Fruit fly (Drosophila melanogaster) whole organism, embryonic: ENCODE results near the gene Cyp310a1.

Experiments
- Aef1 ChIP-seq: fragments of 200-800 bp; sonication (Bioruptor generic); IDR thresholded peaks from 3 replicates; pipeline ENCODE4 v1.3.6; 2022; ENCODE audit warnings: missing biosample characterization, missing genetic modification characterization
- B-H2 ChIP-seq: fragments of 200-800 bp; sonication (Bioruptor generic); optimal IDR thresholded peaks from 2 replicates; lab custom pipeline; 2018; ENCODE audit warnings: missing biosample characterization, mild to moderate bottlenecking, missing genetic modification characterization
- CG10565 ChIP-seq: fragments of 200-800 bp; sonication (Bioruptor generic); optimal IDR thresholded peaks from 3 replicates; lab custom pipeline; 2016; ENCODE audit warnings: missing biosample characterization, mild to moderate bottlenecking, missing genetic modification characterization
- CG11696 ChIP-seq: fragments of 200-800 bp; sonication (Bioruptor generic); IDR thresholded peaks from 2 replicates; pipeline ENCODE4 v1.3.6; 2022; ENCODE audit warnings: missing biosample characterization, missing genetic modification characterization
- CG12071 ChIP-seq: fragments of 200-800 bp; sonication (Bioruptor generic); optimal IDR thresholded peaks from 3 replicates; lab custom pipeline; 2018; ENCODE audit warnings: missing biosample characterization, mild to moderate bottlenecking, missing genetic modification characterization
- CG12744 ChIP-seq: fragments of 200-800 bp; sonication (Bioruptor generic); optimal IDR thresholded peaks from 2 replicates; lab custom pipeline; 2016; ENCODE audit warnings: missing biosample characterization, missing genetic modification characterization
- CG15479 ChIP-seq: fragments of 200-800 bp; sonication (Bioruptor generic); optimal IDR thresholded peaks from 3 replicates; lab custom pipeline; 2019; ENCODE audit warnings: missing biosample characterization, mild to moderate bottlenecking, missing genetic modification characterization, moderate library complexity
- CG18476 ChIP-seq: fragments of 200-800 bp; sonication (Bioruptor generic); optimal IDR thresholded peaks from 2 replicates; lab custom pipeline; 2016; ENCODE audit warnings: missing biosample characterization, mild to moderate bottlenecking, missing genetic modification characterization
- CG2678 ChIP-seq: fragments of 200-800 bp; sonication (Bioruptor generic); optimal IDR thresholded peaks from 3 replicates; lab custom pipeline; 2019; ENCODE audit warnings: missing biosample characterization, mild to moderate bottlenecking, missing genetic modification characterization, moderate library complexity
- CG2875 ChIP-seq: fragments of 200-800 bp; sonication (Bioruptor generic); optimal IDR thresholded peaks from 2 replicates; lab custom pipeline; 2017; ENCODE audit warnings: missing biosample characterization, mild to moderate bottlenecking, missing genetic modification characterization, missing genetic modification reagents
- CG31388 ChIP-seq: fragments of 200-800 bp; sonication (Bioruptor generic); optimal IDR thresholded peaks from 2 replicates; lab custom pipeline; 2016; ENCODE audit warnings: missing biosample characterization, missing genetic modification characterization
- CG3163 ChIP-seq: fragments of 200-800 bp; sonication (Bioruptor generic); optimal IDR thresholded peaks from 3 replicates; lab custom pipeline; 2016; ENCODE audit warnings: missing biosample characterization, missing genetic modification characterization
- CG4360 ChIP-seq: fragments of 200-800 bp; sonication (Bioruptor generic); IDR thresholded peaks from 2 replicates; pipeline ENCODE4 v1.3.6; 2022; ENCODE audit warnings: missing biosample characterization, missing genetic modification characterization
- CG4854 ChIP-seq: fragments of 200-800 bp; sonication (Bioruptor generic); optimal IDR thresholded peaks from 2 replicates; lab custom pipeline; 2016; ENCODE audit warnings: missing biosample characterization, missing genetic modification characterization, inconsistent platforms
- CG6854 ChIP-seq: fragments of 200-800 bp; sonication (Bioruptor generic); optimal IDR thresholded peaks from 3 replicates; lab custom pipeline; 2017; ENCODE audit warnings: missing biosample characterization, mild to moderate bottlenecking, missing genetic modification characterization
- CG7928 ChIP-seq: fragments of 200-800 bp; sonication (Bioruptor generic); optimal IDR thresholded peaks from 2 replicates; lab custom pipeline; 2017; ENCODE audit warnings: missing biosample characterization, mild to moderate bottlenecking, missing genetic modification characterization
- CG7987 ChIP-seq: fragments of 200-800 bp; sonication (Bioruptor generic); optimal IDR thresholded peaks from 2 replicates; lab custom pipeline; 2018; ENCODE audit warnings: missing biosample characterization, mild to moderate bottlenecking, missing genetic modification characterization, moderate library complexity
- CG8388 ChIP-seq: fragments of 200-800 bp; sonication (Bioruptor generic); optimal IDR thresholded peaks from 2 replicates; lab custom pipeline; 2019; ENCODE audit warnings: missing biosample characterization, mild to moderate bottlenecking, missing genetic modification characterization, moderate library complexity
- CkIIα-i1 ChIP-seq: fragments of 200-800 bp; sonication (Bioruptor generic); IDR thresholded peaks from 2 replicates; pipeline ENCODE4 v1.3.6; 2022; ENCODE audit warnings: missing biosample characterization, missing genetic modification characterization
- Doc2 ChIP-seq: fragments of 200-800 bp; sonication (Bioruptor generic); IDR thresholded peaks from 2 replicates; pipeline ENCODE4 v1.3.6; 2022; ENCODE audit warnings: missing biosample characterization, missing genetic modification characterization
- Fer2 ChIP-seq: fragments of 200-800 bp; sonication (Bioruptor generic); optimal IDR thresholded peaks from 2 replicates; lab custom pipeline; 2018; ENCODE audit warnings: missing biosample characterization, mild to moderate bottlenecking, missing genetic modification characterization, moderate library complexity
- HmgD ChIP-seq: fragments of 200-800 bp; sonication (Bioruptor generic); optimal IDR thresholded peaks from 3 replicates; lab custom pipeline; 2016; ENCODE audit warnings: missing biosample characterization, missing genetic modification characterization
- Hr39 ChIP-seq: fragments of >200 bp; optimal IDR thresholded peaks from 2 replicates; lab custom pipeline; 2017
- Med ChIP-seq: fragments of 200-800 bp; sonication (Bioruptor generic); peaks from one replicate; lab custom pipeline; 2016; ENCODE audit warnings: missing biosample characterization, missing genetic modification characterization, mild to moderate bottlenecking, inconsistent platforms, moderate library complexity
- Meics ChIP-seq: fragments of 200-800 bp; sonication (Bioruptor generic); optimal IDR thresholded peaks from 2 replicates; lab custom pipeline; 2017; ENCODE audit warnings: missing biosample characterization, mild to moderate bottlenecking, missing genetic modification characterization
- Scr ChIP-seq: fragments of 200-800 bp; sonication (Bioruptor generic); IDR thresholded peaks from 2 replicates; pipeline ENCODE4 v1.3.6; 2022; ENCODE audit warnings: missing biosample characterization, missing genetic modification characterization; ENCODE audit not compliant: partially characterized antibody
- Sry-β ChIP-seq: fragments of 200-800 bp; sonication (Bioruptor generic); optimal IDR thresholded peaks from 2 replicates; lab custom pipeline; 2018; ENCODE audit warnings: missing biosample characterization, mild to moderate bottlenecking, missing genetic modification characterization, moderate library complexity
- Ssrp ChIP-seq: fragments of 200-800 bp; sonication (Bioruptor generic); optimal IDR thresholded peaks from 2 replicates; lab custom pipeline; 2018; ENCODE audit warnings: missing biosample characterization, mild to moderate bottlenecking, missing genetic modification characterization, moderate library complexity
- Stat92E ChIP-seq, 3 experiments: fragments of >200 bp in 2 of 3; fragments of 200-800 bp in 1 of 3; sonication (Bioruptor generic) in 1 of 3; optimal IDR thresholded peaks; 2 replicates each; lab custom pipeline; 2017 to 2019; ENCODE audit warnings: missing biosample characterization in 3 of 3, missing genetic modification characterization in 3 of 3, mild to moderate bottlenecking in 1 of 3, moderate library complexity in 1 of 3
- bbx ChIP-seq: fragments of 200-800 bp; sonication (Bioruptor generic); IDR thresholded peaks from 2 replicates; pipeline ENCODE4 v1.3.6; 2022; ENCODE audit warnings: missing biosample characterization, missing genetic modification characterization; ENCODE audit not compliant: partially characterized antibody
- br ChIP-seq: fragments of >200 bp; optimal IDR thresholded peaks from 2 replicates; lab custom pipeline; 2017
- caup ChIP-seq: fragments of 200-800 bp; sonication (Bioruptor generic); optimal IDR thresholded peaks from 3 replicates; lab custom pipeline; 2017; ENCODE audit warnings: missing biosample characterization, mild to moderate bottlenecking, missing genetic modification characterization, moderate library complexity; ENCODE audit not compliant: severe bottlenecking
- chm ChIP-seq: fragments of 200-800 bp; sonication (Bioruptor generic); IDR thresholded peaks from 2 replicates; pipeline ENCODE4 v1.3.6; 2022; ENCODE audit warnings: missing biosample characterization, missing genetic modification characterization
- dpn ChIP-seq, 2 experiments: fragments of 200-800 bp; sonication (Bioruptor generic); optimal IDR thresholded peaks; 3 replicates each; lab custom pipeline; 2016; ENCODE audit warnings: missing biosample characterization in 2 of 2, missing genetic modification characterization in 2 of 2
- fd102C ChIP-seq: fragments of 200-800 bp; sonication (Bioruptor generic); optimal IDR thresholded peaks from 2 replicates; lab custom pipeline; 2018; ENCODE audit warnings: missing biosample characterization, mild to moderate bottlenecking, missing genetic modification characterization, moderate library complexity
- gcm2 ChIP-seq: fragments of 200-800 bp; sonication (Bioruptor generic); optimal IDR thresholded peaks from 2 replicates; lab custom pipeline; 2016; ENCODE audit warnings: missing biosample characterization, missing genetic modification characterization
- gfzf ChIP-seq: fragments of 200-800 bp; sonication (Bioruptor generic); optimal IDR thresholded peaks from 2 replicates; lab custom pipeline; 2016; ENCODE audit warnings: missing biosample characterization, mild to moderate bottlenecking, missing genetic modification characterization, moderate library complexity
- gt ChIP-seq: fragments of 200-800 bp; sonication (Bioruptor generic); IDR thresholded peaks from 2 replicates; pipeline ENCODE4 v1.3.6; 2022; ENCODE audit warnings: missing biosample characterization, missing genetic modification characterization
- kay ChIP-seq: fragments of 200-800 bp; sonication (Bioruptor generic); optimal IDR thresholded peaks from 2 replicates; lab custom pipeline; 2016; ENCODE audit warnings: missing biosample characterization, missing genetic modification characterization
- lola ChIP-seq, 3 experiments: fragments of >200 bp in 2 of 3; fragments of 200-800 bp in 1 of 3; sonication (Bioruptor generic) in 1 of 3; optimal IDR thresholded peaks; 2 replicates each; lab custom pipeline; 2017 to 2019; ENCODE audit warnings: missing biosample characterization in 3 of 3, missing genetic modification characterization in 3 of 3, mild to moderate bottlenecking in 1 of 3, moderate library complexity in 1 of 3
- nmo ChIP-seq: fragments of 200-800 bp; sonication (Bioruptor generic); optimal IDR thresholded peaks from 2 replicates; lab custom pipeline; 2018; ENCODE audit warnings: missing biosample characterization, mild to moderate bottlenecking, missing genetic modification characterization, moderate library complexity
- pita ChIP-seq: fragments of 200-800 bp; sonication (Bioruptor generic); optimal IDR thresholded peaks from 2 replicates; lab custom pipeline; 2017; ENCODE audit warnings: missing biosample characterization, mild to moderate bottlenecking, missing genetic modification characterization
- pnt ChIP-seq: fragments of 200-800 bp; sonication (Bioruptor generic); optimal IDR thresholded peaks from 3 replicates; lab custom pipeline; 2016; ENCODE audit warnings: missing biosample characterization, missing genetic modification characterization
- row ChIP-seq: fragments of 200-800 bp; sonication (Bioruptor generic); IDR thresholded peaks from 3 replicates; pipeline ENCODE4 v1.3.6; 2022; ENCODE audit warnings: missing biosample characterization, missing genetic modification characterization
- run ChIP-seq: fragments of 200-800 bp; sonication (Bioruptor generic); optimal IDR thresholded peaks from 3 replicates; lab custom pipeline; 2018; ENCODE audit warnings: missing biosample characterization, mild to moderate bottlenecking, missing genetic modification characterization
- sisA ChIP-seq: fragments of 200-800 bp; sonication (Bioruptor generic); IDR thresholded peaks from 2 replicates; pipeline ENCODE4 v1.3.6; 2022; ENCODE audit warnings: missing biosample characterization, missing genetic modification characterization
- slp2 ChIP-seq: fragments of 200-800 bp; sonication (Bioruptor generic); optimal IDR thresholded peaks from 2 replicates; lab custom pipeline; 2016; ENCODE audit warnings: missing biosample characterization, missing genetic modification characterization
- tin ChIP-seq: fragments of 200-800 bp; sonication (Bioruptor generic); optimal IDR thresholded peaks from 3 replicates; lab custom pipeline; 2016; ENCODE audit warnings: missing biosample characterization, missing genetic modification characterization
- toy ChIP-seq: fragments of 200-800 bp; sonication (Bioruptor generic); IDR thresholded peaks from 2 replicates; pipeline ENCODE4 v1.3.6; 2022; ENCODE audit warnings: missing biosample characterization, missing genetic modification characterization
- usp ChIP-seq: fragments of >200 bp; optimal IDR thresholded peaks from 2 replicates; lab custom pipeline; 2017; ENCODE audit warnings: missing biosample characterization, missing genetic modification characterization
- zen ChIP-seq: fragments of 200-800 bp; sonication (Bioruptor generic); optimal IDR thresholded peaks from 3 replicates; lab custom pipeline; 2018; ENCODE audit warnings: missing biosample characterization, mild to moderate bottlenecking, missing genetic modification characterization, moderate library complexity

Cyp310a1 gene

DNA sequence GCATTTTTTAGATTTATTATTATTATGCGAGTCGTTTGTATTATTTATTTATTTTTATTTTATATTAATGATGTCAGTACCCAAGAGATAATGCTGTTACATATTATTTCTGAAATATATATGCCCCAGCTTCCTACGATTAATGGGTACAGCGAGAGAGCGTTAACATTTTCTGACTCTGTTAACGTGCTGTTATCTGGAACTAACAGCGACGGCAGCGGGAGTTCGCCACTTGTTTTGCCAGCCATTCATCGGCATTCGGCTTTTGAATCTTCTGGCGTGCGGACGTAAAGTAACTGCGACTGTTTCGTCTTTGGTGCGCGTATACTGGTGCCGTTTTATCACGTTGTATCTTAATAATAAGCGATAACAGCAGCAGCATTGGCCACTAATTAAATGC lies 35.8 kb downstream of the Cyp310a1 start, which contains the start of gene MESR3 (continued):
- no peak for TF ChIP-seq gt (GFP tag; lab: Robert Waterston, UW)
- peak; percentile 65 for TF ChIP-seq Ssrp (tag; lab: Kevin White, UChicago)
- no peak for TF ChIP-seq gfzf (GFP tag; lab: Kevin White, UChicago)
- TF ChIP-seq row (GFP tag; lab: Robert Waterston, UW), result peak; percentile 64; the same call in 2 of the 3 replicates
- peak; percentile 37 for TF ChIP-seq zen (tag; lab: Kevin White, UChicago)
- TF ChIP-seq CG4360 (GFP tag; lab: Robert Waterston, UW), result peak; percentile 5; the same call in 1 of the 2 replicates
- TF ChIP-seq Doc2 (GFP tag; lab: Robert Waterston, UW), result no peak
- peak; percentile 73 for TF ChIP-seq CG7987 (GFP tag; lab: Kevin White, UChicago)
- TF ChIP-seq nmo (GFP tag; lab: Kevin White, UChicago), result peak; percentile 75
- no peak for TF ChIP-seq br (lab: Kevin White, UChicago)
- peak; percentile 53; the same call in 1 of the 2 replicates for TF ChIP-seq bbx (GFP tag; lab: Robert Waterston, UW)
- peak; percentile 15 for TF ChIP-seq Fer2
- no peak for TF ChIP-seq Hr39
- TF ChIP-seq pita, result no peak
- TF ChIP-seq Med (GFP tag; lab: Kevin White, UChicago), result peak; percentile 93
- no peak for TF ChIP-seq toy (GFP tag; lab: Robert Waterston, UW)
- peak in 1 of 3 experiments; percentile 26 for TF ChIP-seq lola (GFP tag; optimal IDR thresholded peaks at IDR 0.05; lab: Kevin White, UChicago)
- TF ChIP-seq run (tag; lab: Kevin White, UChicago), result peak; percentile 60
- no peak for TF ChIP-seq CG10565 (GFP tag; lab: Kevin White, UChicago)
- TF ChIP-seq gcm2 (GFP tag; lab: Kevin White, UChicago), result no peak
- TF ChIP-seq dpn (GFP tag; optimal IDR thresholded peaks at IDR 0.05; lab: Kevin White, UChicago), result peak; percentile 8 to 53
- peak; percentile 60 for TF ChIP-seq CG2875 (GFP tag; lab: Kevin White, UChicago)
- TF ChIP-seq Stat92E (GFP tag; optimal IDR thresholded peaks at IDR 0.05; lab: Kevin White, UChicago), result peak in 1 of 3 experiments; percentile 68
- no peak for TF ChIP-seq CG12744 (GFP tag; lab: Kevin White, UChicago)
- TF ChIP-seq Scr (GFP tag; lab: Robert Waterston, UW), result no peak; the same call in 1 of the 2 replicates
- no peak for TF ChIP-seq HmgD (GFP tag; lab: Kevin White, UChicago)
- no peak for TF ChIP-seq CG15479 (GFP tag; lab: Kevin White, UChicago)
- peak; percentile 61 for TF ChIP-seq B-H2
- no peak for TF ChIP-seq CG4854
- TF ChIP-seq tin, result peak; percentile 61
- no peak for TF ChIP-seq CkIIα-i1
- peak; percentile 84 for TF ChIP-seq Meics (GFP tag; lab: Kevin White, UChicago)
- no peak for TF ChIP-seq fd102C (GFP tag; lab: Kevin White, UChicago)
- TF ChIP-seq kay (GFP tag; lab: Kevin White, UChicago), result peak; percentile 25
- no peak for TF ChIP-seq CG3163 (GFP tag; lab: Kevin White, UChicago)
- TF ChIP-seq chm, result peak; percentile 70
- TF ChIP-seq CG2678 (tag; lab: Kevin White, UChicago), result peak; percentile 89
- no peak for TF ChIP-seq pnt (GFP tag; lab: Kevin White, UChicago)
- TF ChIP-seq CG8388, result peak; percentile 78
- TF ChIP-seq CG12071 (GFP tag; lab: Kevin White, UChicago), result peak; percentile 76
- TF ChIP-seq CG31388 (GFP tag; lab: Kevin White, UChicago), result no peak
- 0 out of 2 replicates have a peak, but pooled peaks have one; percentile 9 for TF ChIP-seq sisA (GFP tag; lab: Robert Waterston, UW)
- no peak for TF ChIP-seq usp (GFP tag; lab: Kevin White, UChicago)
- peak; percentile 75 for TF ChIP-seq CG6854 (GFP tag; lab: Kevin White, UChicago)
- TF ChIP-seq CG18476 (GFP tag; lab: Kevin White, UChicago), result no peak
- TF ChIP-seq slp2, result no peak
- TF ChIP-seq Aef1 (GFP tag; lab: Robert Waterston, UW), result peak; percentile 63
- TF ChIP-seq caup (GFP tag; lab: Kevin White, UChicago), result peak; percentile 64
- TF ChIP-seq CG11696, result peak; percentile 71
- no peak for TF ChIP-seq Sry-β (GFP tag; lab: Kevin White, UChicago)
- TF ChIP-seq CG7928 (GFP tag; lab: Kevin White, UChicago), result no peak
